Worm (Caenorhabditis elegans) whole organism, L3 larva: Measurements from ENCODE around the gene fbxc-20.

Source experiments
- R02D3.7 ChIP-seq: fragments of 150-350 bp; optimal IDR thresholded peaks from 2 replicates; lab custom pipeline; 2014; ENCODE audit warnings: missing biosample characterization, missing genetic modification characterization
- ama-1 ChIP-seq: fragments of 150-350 bp; optimal IDR thresholded peaks from 2 replicates; lab custom pipeline; 2018
- ceh-28 ChIP-seq: fragments of 150-350 bp; optimal IDR thresholded peaks from 2 replicates; lab custom pipeline; 2014; ENCODE audit warnings: missing biosample characterization, missing genetic modification reagents, missing genetic modification characterization
- ceh-82 ChIP-seq: fragments of 150-350 bp; optimal IDR thresholded peaks from 2 replicates; lab custom pipeline; 2014; ENCODE audit warnings: missing biosample characterization, missing genetic modification characterization
- ceh-9 ChIP-seq: sonication (generic microtip); optimal IDR thresholded peaks from 2 replicates; lab custom pipeline; 2018; ENCODE audit warnings: missing biosample characterization, missing genetic modification characterization
- elt-2 ChIP-seq: sonication (generic microtip); optimal IDR thresholded peaks from 2 replicates; lab custom pipeline; 2016; ENCODE audit warnings: missing genetic modification reagents, mild to moderate bottlenecking, missing genetic modification characterization, missing compliant biosample characterization
- elt-3 ChIP-seq, 3 experiments: fragments of 150-350 bp in 1 of 3; sonication (generic microtip) in 2 of 3; optimal IDR thresholded peaks; 2 replicates in 2 of 3; 4 replicates in 1 of 3; lab custom pipeline; 2014 to 2017; ENCODE audit warnings: missing biosample characterization in 3 of 3, missing genetic modification characterization in 3 of 3
- eor-1 ChIP-seq, 2 experiments: fragments of 150-350 bp; optimal IDR thresholded peaks; 2 replicates each; lab custom pipeline; 2014 to 2018; ENCODE audit warnings: missing biosample characterization in 2 of 2, missing genetic modification characterization in 2 of 2
- fkh-10 ChIP-seq: sonication (generic microtip); optimal IDR thresholded peaks from 2 replicates; lab custom pipeline; 2017; ENCODE audit warnings: missing biosample characterization, missing genetic modification reagents, missing genetic modification characterization
- fos-1 ChIP-seq: fragments of 150-350 bp; optimal IDR thresholded peaks from 2 replicates; lab custom pipeline; 2014; ENCODE audit warnings: missing biosample characterization, missing genetic modification characterization
- hmg-11 ChIP-seq: sonication (generic microtip); optimal IDR thresholded peaks from 2 replicates; lab custom pipeline; 2016; ENCODE audit warnings: missing genetic modification characterization, missing compliant biosample characterization
- jun-1 ChIP-seq: fragments of 150-350 bp; optimal IDR thresholded peaks from 2 replicates; lab custom pipeline; 2014; ENCODE audit warnings: missing biosample characterization, missing genetic modification reagents, missing genetic modification characterization
- lin-15B ChIP-seq: fragments of 150-350 bp; optimal IDR thresholded peaks from 2 replicates; lab custom pipeline; 2014; ENCODE audit warnings: missing biosample characterization, missing genetic modification characterization
- lsy-12 ChIP-seq: sonication (generic microtip); optimal IDR thresholded peaks from 2 replicates; lab custom pipeline; 2016; ENCODE audit warnings: mild to moderate bottlenecking, missing genetic modification characterization, missing compliant biosample characterization
- mdl-1 ChIP-seq: fragments of 150-350 bp; optimal IDR thresholded peaks from 2 replicates; lab custom pipeline; 2014; ENCODE audit warnings: missing biosample characterization, missing genetic modification characterization
- mml-1 ChIP-seq: fragments of 150-350 bp; sonication (generic microtip); optimal IDR thresholded peaks from 3 replicates; lab custom pipeline; 2014; ENCODE audit warnings: missing biosample characterization, missing genetic modification characterization
- nfya-1 ChIP-seq: sonication (generic microtip); optimal IDR thresholded peaks from 2 replicates; lab custom pipeline; 2017; ENCODE audit warnings: missing genetic modification characterization, mild to moderate bottlenecking, missing compliant biosample characterization, antibody characterized with exemption, moderate library complexity; ENCODE audit not compliant: insufficient read depth
- nhr-11 ChIP-seq: fragments of 150-350 bp; optimal IDR thresholded peaks from 2 replicates; lab custom pipeline; 2014; ENCODE audit warnings: missing biosample characterization, missing genetic modification characterization
- nhr-12 ChIP-seq: fragments of 150-350 bp; optimal IDR thresholded peaks from 2 replicates; lab custom pipeline; 2014; ENCODE audit warnings: missing biosample characterization, missing genetic modification characterization
- nhr-23 ChIP-seq: fragments of 150-350 bp; optimal IDR thresholded peaks from 2 replicates; lab custom pipeline; 2014; ENCODE audit warnings: missing biosample characterization, missing genetic modification reagents, missing genetic modification characterization
- nhr-237 ChIP-seq: fragments of 150-350 bp; optimal IDR thresholded peaks from 2 replicates; lab custom pipeline; 2014; ENCODE audit warnings: missing biosample characterization, missing genetic modification characterization
- nhr-43 ChIP-seq: sonication (generic microtip); optimal IDR thresholded peaks from 2 replicates; lab custom pipeline; 2016; ENCODE audit warnings: mild to moderate bottlenecking, missing genetic modification characterization, missing compliant biosample characterization; ENCODE audit not compliant: poor library complexity, severe bottlenecking
- nhr-67 ChIP-seq: fragments of 150-350 bp; optimal IDR thresholded peaks from 2 replicates; lab custom pipeline; 2014; ENCODE audit warnings: missing biosample characterization, missing genetic modification characterization
- pha-4 ChIP-seq: fragments of 150-350 bp; optimal IDR thresholded peaks from 2 replicates; lab custom pipeline; 2014; ENCODE audit warnings: missing biosample characterization, missing genetic modification reagents, missing genetic modification characterization
- pqm-1 ChIP-seq: fragments of 150-350 bp; optimal IDR thresholded peaks from 2 replicates; lab custom pipeline; 2017; ENCODE audit warnings: missing biosample characterization, missing genetic modification characterization, inconsistent platforms
- tbx-2 ChIP-seq: sonication (generic microtip); optimal IDR thresholded peaks from 2 replicates; lab custom pipeline; 2016; ENCODE audit warnings: mild to moderate bottlenecking, missing genetic modification characterization, missing compliant biosample characterization
- unc-39 ChIP-seq: sonication (generic microtip); optimal IDR thresholded peaks from 4 replicates; lab custom pipeline; 2017; ENCODE audit warnings: missing biosample characterization, missing genetic modification characterization
- unc-62 ChIP-seq: fragments of 150-350 bp; sonication (generic microtip); optimal IDR thresholded peaks from 4 replicates; lab custom pipeline; 2014; ENCODE audit warnings: missing biosample characterization, missing genetic modification reagents, missing genetic modification characterization
- ztf-11 ChIP-seq: fragments of 150-350 bp; optimal IDR thresholded peaks from 2 replicates; lab custom pipeline; 2014; ENCODE audit warnings: missing biosample characterization, missing genetic modification characterization
- ztf-4 ChIP-seq: fragments of 150-350 bp; optimal IDR thresholded peaks from 2 replicates; lab custom pipeline; 2014; ENCODE audit warnings: missing biosample characterization, missing genetic modification characterization

The fbxc-20 gene

DNA sequence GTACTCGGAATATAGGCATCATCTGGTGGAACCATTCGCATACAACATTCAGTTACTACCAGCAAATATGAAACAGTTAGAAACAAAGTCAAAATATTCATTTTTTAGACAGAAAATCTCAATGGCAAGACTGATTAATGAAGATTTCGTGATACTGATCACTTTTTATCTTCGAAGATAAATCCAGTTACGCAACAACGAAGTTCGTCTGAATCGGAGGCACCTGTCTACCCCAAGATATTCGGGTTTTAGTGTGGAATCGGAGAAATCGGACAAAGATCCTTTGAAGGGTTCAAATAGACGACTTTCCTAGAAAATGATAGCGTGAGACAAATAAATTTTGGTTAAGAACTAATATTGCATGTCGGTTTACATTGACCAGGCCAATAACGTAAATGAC is 23.1 kb upstream of the fbxc-20 start, which contains the start of gene F16G10.13:
TSS of gene F16G10.13 (minus strand) at position 101 of the 400 bp plus-strand sequence.
- TF ChIP-seq mdl-1 (tag; lab: Kevin White, UChicago) (no peak), ama-1 (no peak), tbx-2 (tag; lab: Kevin White, UChicago) (no peak), ceh-82 (tag; lab: Kevin White, UChicago) (no peak)

- TF ChIP-seq nhr-43 (tag; lab: Kevin White, UChicago) (no peak), nhr-12 (no peak), jun-1 (tag; lab: Kevin White, UChicago) (no peak), nhr-23 (tag; lab: Kevin White, UChicago) (no peak)
- TF ChIP-seq, all 47 proteins: peak for 0
Measured at ce11 chrII:2398884-2399283, 20.1 kb upstream of the fbxc-20 start, which contains the start of gene F16G10.14. TSS of gene F16G10.14 (minus strand) at chrII:2398984.

- no peak for TF ChIP-seq tbx-2 (tag; lab: Kevin White, UChicago)
- TF ChIP-seq elt-3 (tag; optimal IDR thresholded peaks at IDR 0.05; lab: Kevin White, UChicago), result peak; percentile 14 to 96 (median 93)
- peak; percentile 86 for TF ChIP-seq nhr-43 (tag; lab: Kevin White, UChicago)
- no peak for TF ChIP-seq ceh-82 (tag; lab: Kevin White, UChicago)
Measured at ce11 chrII:2399810-2400209, 19.1 kb upstream of the fbxc-20 start.

DNA sequence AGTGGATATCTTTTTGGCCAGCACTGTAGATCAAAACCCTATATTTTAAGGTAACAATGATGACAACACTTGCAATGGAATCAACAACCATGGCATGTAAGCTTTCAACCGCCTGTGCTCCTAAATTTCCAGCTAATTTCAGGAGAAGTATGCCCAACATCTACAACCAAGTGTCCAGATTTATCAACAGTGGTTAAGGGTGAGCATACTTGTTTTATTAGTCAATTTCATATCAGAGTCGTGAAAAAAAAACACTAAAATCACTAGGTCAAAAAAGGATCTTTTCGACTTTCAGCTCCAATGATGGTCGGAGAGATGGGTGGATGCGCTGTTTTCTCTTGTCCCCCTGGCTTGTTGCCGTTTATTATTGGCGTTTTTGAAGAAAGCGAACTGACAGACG is 15.0 kb upstream of the fbxc-20 start, which contains the start of gene F16G10.1:
TSS of gene F16G10.1 (plus strand) at position 301 of the 400 bp plus-strand sequence.
- TF ChIP-seq nhr-12 (no peak), nfya-1 (no peak), fkh-10 (GFP tag; lab: Kevin White, UChicago) (no peak), ztf-11 (no peak), ceh-82 (tag; lab: Kevin White, UChicago) (no peak), fos-1 (tag; lab: Kevin White, UChicago) (no peak), ceh-28 (no peak), ztf-4 (tag; lab: Kevin White, UChicago) (no peak)

- TF ChIP-seq unc-39 (no peak), unc-62 (GFP tag; lab: Kevin White, UChicago) (no peak), nhr-11 (tag; lab: Kevin White, UChicago) (no peak), nfya-1 (no peak)
Measured at ce11 chrII:2411093-2411492, 7.8 kb upstream of the fbxc-20 start.

- TF ChIP-seq tbx-2 (tag; lab: Kevin White, UChicago), result no peak
- TF ChIP-seq lsy-12, result no peak
- TF ChIP-seq nhr-67, result no peak
- TF ChIP-seq jun-1 (tag; lab: Kevin White, UChicago), result no peak
- TF ChIP-seq ztf-4 (tag; lab: Kevin White, UChicago), result no peak
- no peak for TF ChIP-seq nhr-23 (tag; lab: Kevin White, UChicago)
- no peak for TF ChIP-seq elt-2 (tag; lab: Kevin White, UChicago)
- TF ChIP-seq ceh-9 (tag; lab: Kevin White, UChicago), result no peak
- TF ChIP-seq nfya-1, result no peak
- no peak for TF ChIP-seq hmg-11 (tag; lab: Kevin White, UChicago)
- no peak for TF ChIP-seq R02D3.7 (tag; lab: Kevin White, UChicago)
- TF ChIP-seq ceh-82 (tag; lab: Kevin White, UChicago), result no peak
- TF ChIP-seq lin-15B (tag; lab: Kevin White, UChicago), result no peak
- no peak for TF ChIP-seq nhr-237 (tag; lab: Kevin White, UChicago)
- TF ChIP-seq, all 47 proteins: peak for 0
Measured at ce11 chrII:2411555-2411954, 7.4 kb upstream of the fbxc-20 start.

ce11 chrII:2412649-2413048 is 6.3 kb upstream of the fbxc-20 start, which contains the start of gene fbxa-182:
TSS of gene fbxa-182 (minus strand) at chrII:2412749.
- TF ChIP-seq lsy-12, result no peak
- TF ChIP-seq nhr-23 (tag; lab: Kevin White, UChicago), result no peak
- TF ChIP-seq hmg-11 (tag; lab: Kevin White, UChicago), result no peak
- no peak for TF ChIP-seq mml-1 (tag; lab: Kevin White, UChicago)
- no peak for TF ChIP-seq eor-1 (tag; optimal IDR thresholded peaks at IDR 0.05; lab: Kevin White, UChicago)
- TF ChIP-seq nhr-11 (tag; lab: Kevin White, UChicago), result no peak
- no peak for TF ChIP-seq nhr-237 (tag; lab: Kevin White, UChicago)
- no peak for TF ChIP-seq ztf-11
- TF ChIP-seq elt-2 (tag; lab: Kevin White, UChicago), result peak; percentile 54
- no peak for TF ChIP-seq nhr-12
- TF ChIP-seq tbx-2 (tag; lab: Kevin White, UChicago), result no peak
- TF ChIP-seq pqm-1 (tag; lab: Kevin White, UChicago), result peak; percentile 37
- TF ChIP-seq pha-4 (tag; lab: Kevin White, UChicago), result peak; percentile 8
- TF ChIP-seq elt-3 (tag; optimal IDR thresholded peaks at IDR 0.05; lab: Kevin White, UChicago), result no peak
- TF ChIP-seq R02D3.7 (tag; lab: Kevin White, UChicago), result no peak
- no peak for TF ChIP-seq jun-1 (tag; lab: Kevin White, UChicago)
- TF ChIP-seq unc-62 (GFP tag; lab: Kevin White, UChicago), result no peak
